Worm (Caenorhabditis elegans): ENCODE measurements around the gene B0250.18.

- TF ChIP-seq ceh-36 (tag; optimal IDR thresholded peaks at IDR 0.05) (no peak), ama-1 (optimal IDR thresholded peaks at IDR 0.05) (no peak), flt-1 (GFP tag; IDR thresholded peaks at IDR 0.05) (no peak), tra-4 (tag; optimal IDR thresholded peaks at IDR 0.05) (no peak), hmbx-1 (tag; optimal IDR thresholded peaks at IDR 0.05) (no peak), ceh-13 (GFP tag; optimal IDR thresholded peaks at IDR 0.05) (no peak), pes-1 (GFP tag; IDR thresholded peaks at IDR 0.05) (no peak), tbx-11 (GFP tag; IDR thresholded peaks at IDR 0.05) (no peak), tbx-37 (GFP tag; conservative IDR thresholded peaks at IDR 0.05) (no peak)
Measured at ce11 chrV:20412225-20412624, 48.5 kb downstream of the B0250.18 start.
